Worm (Caenorhabditis elegans) whole organism, L1 larva: ENCODE data around the gene clp-2.

Experiments
- C34B4.2 ChIP-seq: sonication (generic microtip); optimal IDR thresholded peaks from 2 replicates; lab custom pipeline; 2017; ENCODE audit warnings: mild to moderate bottlenecking, missing genetic modification characterization, missing compliant biosample characterization
- F16B12.6 ChIP-seq: fragments of 150-350 bp; optimal IDR thresholded peaks from 2 replicates; lab custom pipeline; 2014; ENCODE audit warnings: missing biosample characterization, missing genetic modification characterization
- Y116A8C.19 ChIP-seq: sonication (generic microtip); optimal IDR thresholded peaks from 2 replicates; lab custom pipeline; 2016; ENCODE audit warnings: missing compliant biosample characterization, missing genetic modification characterization, borderline replicate concordance
- blmp-1 ChIP-seq: fragments of 150-350 bp; optimal IDR thresholded peaks from 2 replicates; lab custom pipeline; 2014; ENCODE audit warnings: missing biosample characterization, missing genetic modification characterization
- ceh-63 ChIP-seq: fragments of 200-800 bp; sonication (Bioruptor generic); optimal IDR thresholded peaks from 2 replicates; lab custom pipeline; 2018; ENCODE audit warnings: mild to moderate bottlenecking, missing genetic modification characterization, missing compliant biosample characterization
- ceh-8 ChIP-seq: fragments of 200-800 bp; sonication (Bioruptor generic); optimal IDR thresholded peaks from 2 replicates; lab custom pipeline; 2018; ENCODE audit warnings: mild to moderate bottlenecking, missing genetic modification characterization, moderate library complexity, missing compliant biosample characterization
- ceh-82 ChIP-seq, 3 experiments: fragments of 150-350 bp in 1 of 3; sonication (generic microtip) in 2 of 3; optimal IDR thresholded peaks; 2 replicates each; lab custom pipeline; 2014 to 2017; ENCODE audit warnings: missing biosample characterization in 3 of 3, missing genetic modification characterization in 3 of 3
- ceh-90 ChIP-seq: sonication (generic microtip); optimal IDR thresholded peaks from 2 replicates; lab custom pipeline; 2016; ENCODE audit warnings: missing genetic modification characterization, missing compliant biosample characterization
- ces-1 ChIP-seq: fragments of 150-350 bp; optimal IDR thresholded peaks from 2 replicates; lab custom pipeline; 2014; ENCODE audit warnings: missing biosample characterization, missing genetic modification reagents, missing genetic modification characterization
- dsc-1 ChIP-seq: sonication (generic microtip); optimal IDR thresholded peaks from 2 replicates; lab custom pipeline; 2016; ENCODE audit warnings: mild to moderate bottlenecking, missing genetic modification characterization, missing compliant biosample characterization
- efl-1 ChIP-seq, 4 experiments: fragments of 150-350 bp; optimal IDR thresholded peaks in 3 of 4; peaks in 1 of 4; 1 replicate in 1 of 4; 2 replicates in 3 of 4; lab custom pipeline; 2014; ENCODE audit warnings: missing biosample characterization in 2 of 4, missing genetic modification characterization in 2 of 4, missing genetic modification reagents in 2 of 4
- egl-27 ChIP-seq, 2 experiments: fragments of 150-350 bp in 1 of 2; sonication (generic microtip); optimal IDR thresholded peaks; 3 replicates each; lab custom pipeline; 2017 to 2018; ENCODE audit warnings: missing biosample characterization in 2 of 2, missing genetic modification characterization in 2 of 2, missing genetic modification reagents in 2 of 2
- elt-2 ChIP-seq: sonication (generic microtip); optimal IDR thresholded peaks from 2 replicates; lab custom pipeline; 2016; ENCODE audit warnings: missing genetic modification characterization, mild to moderate bottlenecking, inconsistent platforms, missing compliant biosample characterization, missing genetic modification reagents
- elt-3 ChIP-seq, 6 experiments: fragments of 150-350 bp in 1 of 6; sonication (generic microtip); optimal IDR thresholded peaks; 2 replicates each; lab custom pipeline; 2017 to 2018; ENCODE audit warnings: missing biosample characterization in 6 of 6, missing genetic modification characterization in 6 of 6, inconsistent platforms in 1 of 6
- fkh-8 ChIP-seq: sonication (generic microtip); optimal IDR thresholded peaks from 2 replicates; lab custom pipeline; 2016; ENCODE audit warnings: mild to moderate bottlenecking, missing genetic modification characterization, missing compliant biosample characterization
- fos-1 ChIP-seq: fragments of 150-350 bp; optimal IDR thresholded peaks from 2 replicates; lab custom pipeline; 2014; ENCODE audit warnings: missing biosample characterization, missing genetic modification characterization
- hlh-17 ChIP-seq: fragments of 200-800 bp; sonication (Bioruptor generic); optimal IDR thresholded peaks from 2 replicates; lab custom pipeline; 2018; ENCODE audit warnings: missing genetic modification characterization, mild to moderate bottlenecking, missing compliant biosample characterization, moderate library complexity, borderline replicate concordance
- hlh-4 ChIP-seq: sonication (generic microtip); optimal IDR thresholded peaks from 2 replicates; lab custom pipeline; 2016; ENCODE audit warnings: mild to moderate bottlenecking, missing genetic modification characterization, missing compliant biosample characterization
- hpl-2 ChIP-seq: fragments of 150-350 bp; optimal IDR thresholded peaks from 2 replicates; lab custom pipeline; 2014; ENCODE audit warnings: missing biosample characterization, missing genetic modification reagents, missing genetic modification characterization
- isw-1 ChIP-seq: fragments of 200-800 bp; sonication (Bioruptor generic); IDR thresholded peaks from 2 replicates; pipeline ENCODE4 v1.3.6; 2022; ENCODE audit warnings: missing genetic modification characterization, missing compliant biosample characterization
- lin-13 ChIP-seq: fragments of 150-350 bp; optimal IDR thresholded peaks from 2 replicates; lab custom pipeline; 2014; ENCODE audit warnings: missing biosample characterization, missing genetic modification reagents, missing genetic modification characterization
- lir-3 ChIP-seq: sonication (generic microtip); optimal IDR thresholded peaks from 2 replicates; lab custom pipeline; 2016; ENCODE audit warnings: mild to moderate bottlenecking, missing genetic modification characterization, moderate library complexity, missing compliant biosample characterization; ENCODE audit not compliant: poor library complexity
- lsy-2 ChIP-seq, 2 experiments: fragments of 150-350 bp; optimal IDR thresholded peaks; 2 replicates each; lab custom pipeline; 2014; ENCODE audit warnings: missing biosample characterization in 2 of 2, missing genetic modification characterization in 2 of 2
- mab-9 ChIP-seq: fragments of 200-800 bp; sonication (Bioruptor generic); IDR thresholded peaks from 2 replicates; pipeline ENCODE4 v1.3.6; 2022; ENCODE audit warnings: missing genetic modification reagents, missing genetic modification characterization, missing compliant biosample characterization
- mdl-1 ChIP-seq, 2 experiments: fragments of 150-350 bp; optimal IDR thresholded peaks; 2 replicates each; lab custom pipeline; 2014 to 2017; ENCODE audit warnings: missing biosample characterization in 2 of 2, missing genetic modification characterization in 2 of 2, inconsistent platforms in 1 of 2
- mep-1 ChIP-seq: fragments of 150-350 bp; optimal IDR thresholded peaks from 2 replicates; lab custom pipeline; 2014; ENCODE audit warnings: missing biosample characterization, missing genetic modification characterization
- nhr-11 ChIP-seq: fragments of 150-350 bp; optimal IDR thresholded peaks from 2 replicates; lab custom pipeline; 2014; ENCODE audit warnings: missing biosample characterization, missing genetic modification characterization
- nhr-12 ChIP-seq: sonication (generic microtip); optimal IDR thresholded peaks from 2 replicates; lab custom pipeline; 2017; ENCODE audit warnings: missing biosample characterization, missing genetic modification characterization
- nhr-19 ChIP-seq: fragments of 200-800 bp; sonication (Bioruptor generic); conservative IDR thresholded peaks from 2 replicates; pipeline ENCODE4 v1.3.6; 2022; ENCODE audit warnings: missing genetic modification characterization, missing compliant biosample characterization
- nhr-20 ChIP-seq: sonication (generic microtip); optimal IDR thresholded peaks from 2 replicates; lab custom pipeline; 2016; ENCODE audit warnings: mild to moderate bottlenecking, missing genetic modification characterization, missing compliant biosample characterization
- nhr-28 ChIP-seq: fragments of 150-350 bp; optimal IDR thresholded peaks from 2 replicates; lab custom pipeline; 2014; ENCODE audit warnings: missing biosample characterization, missing genetic modification characterization
- nhr-71 ChIP-seq: sonication (generic microtip); optimal IDR thresholded peaks from 2 replicates; lab custom pipeline; 2016; ENCODE audit warnings: mild to moderate bottlenecking, missing genetic modification characterization, moderate library complexity, missing compliant biosample characterization
- nhr-76 ChIP-seq: sonication (generic microtip); optimal IDR thresholded peaks from 2 replicates; lab custom pipeline; 2017; ENCODE audit warnings: missing biosample characterization, missing genetic modification characterization
- nhr-84 ChIP-seq: sonication (generic microtip); optimal IDR thresholded peaks from 2 replicates; lab custom pipeline; 2017; ENCODE audit warnings: missing biosample characterization, missing genetic modification characterization
- nhr-85 ChIP-seq: sonication (generic microtip); peaks from one replicate; lab custom pipeline; 2016; ENCODE audit warnings: missing genetic modification characterization, inconsistent platforms, missing compliant biosample characterization
- nhr-90 ChIP-seq: sonication (generic microtip); optimal IDR thresholded peaks from 2 replicates; lab custom pipeline; 2016; ENCODE audit warnings: mild to moderate bottlenecking, missing genetic modification characterization, missing compliant biosample characterization; ENCODE audit not compliant: poor library complexity
- snu-23 ChIP-seq: sonication (generic microtip); optimal IDR thresholded peaks from 2 replicates; lab custom pipeline; 2016; ENCODE audit warnings: missing genetic modification characterization, missing compliant biosample characterization
- sox-4 ChIP-seq: sonication (generic microtip); optimal IDR thresholded peaks from 2 replicates; lab custom pipeline; 2016; ENCODE audit warnings: missing genetic modification characterization, missing compliant biosample characterization
- sup-37 ChIP-seq: fragments of 200-800 bp; sonication (Bioruptor generic); optimal IDR thresholded peaks from 2 replicates; lab custom pipeline; 2018; ENCODE audit warnings: mild to moderate bottlenecking, missing genetic modification characterization, missing compliant biosample characterization
- tlp-1 ChIP-seq: fragments of 150-350 bp; optimal IDR thresholded peaks from 2 replicates; lab custom pipeline; 2014; ENCODE audit warnings: missing biosample characterization, missing genetic modification characterization
- unc-86 ChIP-seq: sonication (generic microtip); optimal IDR thresholded peaks from 2 replicates; lab custom pipeline; 2016; ENCODE audit warnings: missing genetic modification characterization, missing compliant biosample characterization
- vab-15 ChIP-seq: sonication (generic microtip); optimal IDR thresholded peaks from 2 replicates; lab custom pipeline; 2017; ENCODE audit warnings: missing genotype, mild to moderate bottlenecking, missing genetic modification characterization, missing compliant biosample characterization
- zag-1 ChIP-seq: fragments of 150-350 bp; optimal IDR thresholded peaks from 2 replicates; lab custom pipeline; 2014; ENCODE audit warnings: missing biosample characterization, missing genetic modification characterization
- zip-4 ChIP-seq: fragments of 200-800 bp; sonication (Bioruptor generic); optimal IDR thresholded peaks from 2 replicates; lab custom pipeline; 2018; ENCODE audit warnings: mild to moderate bottlenecking, missing genetic modification characterization, moderate library complexity, missing compliant biosample characterization
- ztf-11 ChIP-seq, 2 experiments: sonication (generic microtip); optimal IDR thresholded peaks; 2 replicates each; lab custom pipeline; 2016 to 2017; ENCODE audit warnings: missing genetic modification characterization in 2 of 2, missing biosample characterization in 1 of 2, missing compliant biosample characterization in 1 of 2
- ztf-4 ChIP-seq: fragments of 150-350 bp; optimal IDR thresholded peaks from 2 replicates; lab custom pipeline; 2014; ENCODE audit warnings: missing biosample characterization, missing genetic modification characterization

Gene clp-2

DNA sequence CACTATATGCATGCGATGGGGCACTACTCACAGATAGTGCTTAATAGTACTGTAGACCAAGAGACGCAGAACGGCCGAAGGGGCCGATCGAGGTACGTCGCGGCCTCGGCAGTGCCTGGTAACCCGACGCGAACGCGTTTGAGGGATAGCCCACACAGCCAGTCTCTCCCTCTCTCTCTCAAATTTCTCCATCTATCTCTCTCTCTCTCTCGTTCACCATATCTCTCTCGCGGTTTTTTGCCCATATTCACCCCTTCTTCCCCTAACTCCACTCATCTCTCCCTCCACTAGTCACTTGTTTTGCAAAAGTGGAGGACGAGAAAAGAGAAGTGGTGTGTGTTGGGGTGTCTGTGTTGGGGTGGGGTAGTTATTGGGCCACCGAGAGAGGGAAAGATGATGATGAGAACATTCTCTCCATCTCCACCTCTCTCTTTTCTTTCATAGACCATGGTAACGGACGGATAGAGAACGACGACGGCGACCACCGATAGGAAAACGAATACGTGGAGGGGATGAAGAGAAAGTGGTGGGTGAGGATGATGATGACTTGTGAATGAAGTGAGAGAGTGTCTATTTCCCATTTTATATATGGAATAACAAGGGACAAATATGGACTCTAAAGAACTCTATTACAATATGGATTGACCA is 36.9 kb downstream of the clp-2 start (continued):
- TF ChIP-seq unc-86 (tag; lab: Kevin White, UChicago) (peak; percentile 25), tlp-1 (tag; lab: Kevin White, UChicago) (no peak), sup-37 (GFP tag; lab: Kevin White, UChicago) (no peak), snu-23 (GFP tag; lab: Kevin White, UChicago) (peak; percentile 61), sox-4 (no peak), ces-1 (no peak), fkh-8 (peak; percentile 43), lsy-2 (tag; optimal IDR thresholded peaks at IDR 0.05; lab: Kevin White, UChicago) (peak; percentile 33 to 62), nhr-20 (tag; lab: Kevin White, UChicago) (peak; percentile 51), ztf-11 (tag; optimal IDR thresholded peaks at IDR 0.05; lab: Kevin White, UChicago) (peak in 1 of 2 experiments; percentile 25), zag-1 (tag; lab: Kevin White, UChicago) (no peak), C34B4.2 (tag; lab: Kevin White, UChicago) (no peak), hlh-17 (GFP tag; lab: Kevin White, UChicago) (no peak), lin-13 (no peak), ceh-63 (GFP tag; lab: Kevin White, UChicago) (no peak), nhr-71 (peak; percentile 61), Y116A8C.19 (tag; lab: Kevin White, UChicago) (no peak), mdl-1 (tag; optimal IDR thresholded peaks at IDR 0.05; lab: Kevin White, UChicago) (peak in 1 of 2 experiments; percentile 32), efl-1 (optimal IDR thresholded peaks at IDR 0.05; lab: Kevin White, UChicago) (peak; percentile 36 to 37), efl-1 (GFP tag; optimal IDR thresholded peaks at IDR 0.05 in 1 of 2; lab: Kevin White, UChicago) (peak; percentile 21 to 95), ceh-8 (no peak), nhr-84 (tag; lab: Kevin White, UChicago) (no peak), hpl-2 (GFP tag; lab: Kevin White, UChicago) (no peak), nhr-11 (tag; lab: Kevin White, UChicago) (no peak), F16B12.6 (tag; lab: Kevin White, UChicago) (peak; percentile 8), vab-15 (no peak), isw-1 (GFP tag; lab: Robert Waterston, UW) (no peak), blmp-1 (peak; percentile 87), nhr-90 (peak; percentile 34), nhr-85 (tag; lab: Kevin White, UChicago) (peak; percentile 89), elt-3 (tag; optimal IDR thresholded peaks at IDR 0.05; lab: Kevin White, UChicago) (no peak), nhr-28 (tag; lab: Kevin White, UChicago) (no peak), elt-2 (tag; lab: Kevin White, UChicago) (no peak), lir-3 (no peak), mep-1 (tag; lab: Kevin White, UChicago) (peak; percentile 66), nhr-76 (tag; lab: Kevin White, UChicago) (no peak), nhr-19 (GFP tag; lab: Robert Waterston, UW) (peak; percentile 33; the same call in 1 of the 2 replicates), ztf-4 (tag; lab: Kevin White, UChicago) (no peak), dsc-1 (tag; lab: Kevin White, UChicago) (no peak)
- TF ChIP-seq, all 84 proteins: peak for 27

DNA sequence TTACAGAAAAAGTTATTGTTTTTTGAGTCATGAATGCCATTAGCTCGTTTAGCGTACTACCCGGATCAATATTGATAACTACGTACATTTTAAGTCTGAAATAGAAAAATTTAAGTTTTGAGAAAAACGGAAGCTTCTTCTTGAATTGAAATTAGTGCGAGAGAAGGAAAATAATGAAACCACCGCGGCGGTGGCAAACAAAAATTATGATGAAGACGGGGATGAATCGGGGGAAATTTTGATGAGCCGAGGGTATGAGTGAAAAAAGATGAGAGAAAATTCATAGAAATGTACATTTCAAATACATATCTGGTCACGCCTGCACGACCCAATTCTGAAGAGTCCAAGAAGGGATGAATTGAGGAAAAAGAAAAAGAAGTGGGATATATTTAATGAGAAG is 38.6 kb downstream of the clp-2 start, which contains the start of gene T23F11.4:
Gene T23F11.4 (minus strand): TSS at position 101 of the 400 bp plus-strand sequence.
- TF ChIP-seq unc-86 (tag; lab: Kevin White, UChicago): no peak
- no peak for TF ChIP-seq isw-1 (GFP tag; lab: Robert Waterston, UW)
- TF ChIP-seq ceh-63 (GFP tag; lab: Kevin White, UChicago): no peak
- no peak for TF ChIP-seq nhr-12 (tag; lab: Kevin White, UChicago)
- no peak for TF ChIP-seq ztf-11 (tag; optimal IDR thresholded peaks at IDR 0.05; lab: Kevin White, UChicago)
- no peak for TF ChIP-seq ceh-90 (tag; lab: Kevin White, UChicago)
- no peak for TF ChIP-seq fos-1 (tag; lab: Kevin White, UChicago)
- no peak for TF ChIP-seq zip-4 (GFP tag; lab: Kevin White, UChicago)
- no peak for TF ChIP-seq hlh-4
- TF ChIP-seq fkh-8: no peak
- no peak for TF ChIP-seq egl-27 (tag; optimal IDR thresholded peaks at IDR 0.05; lab: Kevin White, UChicago)
- no peak for TF ChIP-seq mab-9
- no peak for TF ChIP-seq nhr-84 (tag; lab: Kevin White, UChicago)
- no peak for TF ChIP-seq ceh-8
- TF ChIP-seq mep-1 (tag; lab: Kevin White, UChicago): no peak
- no peak for TF ChIP-seq lir-3
- no peak for TF ChIP-seq ceh-82 (tag; optimal IDR thresholded peaks at IDR 0.05; lab: Kevin White, UChicago)
- no peak for TF ChIP-seq lin-13
